Worm (Caenorhabditis elegans) whole organism, L4/young adult: ENCODE measurements around the gene T04C12.9.

Experiments
- W03F9.2 ChIP-seq: fragments of 150-350 bp; optimal IDR thresholded peaks from 2 replicates; lab custom pipeline; 2014; ENCODE audit warnings: missing biosample characterization, missing genetic modification characterization
- him-1 ChIP-seq: sonication (generic microtip); optimal IDR thresholded peaks from 2 replicates; lab custom pipeline; 2016; ENCODE audit warnings: missing genotype, missing genetic modification reagents, missing genetic modification characterization, missing compliant biosample characterization

ce11 chrV:11057043-11057442, 6.0 kb downstream of the T04C12.9 start, which contains the start of gene srh-75:
- TF ChIP-seq him-1 (tag; lab: Kevin White, UChicago): no peak
- no peak for TF ChIP-seq W03F9.2 (tag; lab: Kevin White, UChicago)
